Fruit fly (Drosophila melanogaster) whole organism, embryonic: ENCODE data around the gene Tsf2.

Experiments
- Bgb ChIP-seq: fragments of 200-800 bp; sonication (Bioruptor generic); IDR thresholded peaks from 2 replicates; pipeline ENCODE4 v1.3.6; 2022; ENCODE audit warnings: missing biosample characterization, missing genetic modification characterization; ENCODE audit not compliant: partially characterized antibody
- CG10267 ChIP-seq: fragments of 200-800 bp; sonication (Bioruptor generic); optimal IDR thresholded peaks from 2 replicates; lab custom pipeline; 2018; ENCODE audit warnings: missing biosample characterization, mild to moderate bottlenecking, missing genetic modification characterization, moderate library complexity
- CG10431 ChIP-seq: fragments of 200-800 bp; sonication (Bioruptor generic); optimal IDR thresholded peaks from 3 replicates; lab custom pipeline; 2018; ENCODE audit warnings: missing biosample characterization, mild to moderate bottlenecking, missing genetic modification characterization
- CG13775 ChIP-seq: fragments of 200-800 bp; sonication (Bioruptor generic); optimal IDR thresholded peaks from 3 replicates; lab custom pipeline; 2017; ENCODE audit warnings: missing biosample characterization, mild to moderate bottlenecking, missing genetic modification characterization
- CG1529 ChIP-seq: fragments of 200-800 bp; sonication (Bioruptor generic); optimal IDR thresholded peaks from 3 replicates; lab custom pipeline; 2018; ENCODE audit warnings: missing biosample characterization, missing genetic modification characterization
- CG16779 ChIP-seq: fragments of 200-800 bp; sonication (Bioruptor generic); IDR thresholded peaks from 2 replicates; pipeline ENCODE4 v1.3.6; 2022; ENCODE audit warnings: missing biosample characterization, missing genetic modification characterization
- CG17186 ChIP-seq: fragments of 200-800 bp; sonication (Bioruptor generic); optimal IDR thresholded peaks from 3 replicates; lab custom pipeline; 2017; ENCODE audit warnings: missing biosample characterization, missing genetic modification reagents, missing genetic modification characterization
- CG2202 ChIP-seq: fragments of 200-800 bp; sonication (Bioruptor generic); optimal IDR thresholded peaks from 2 replicates; lab custom pipeline; 2018; ENCODE audit warnings: missing biosample characterization, mild to moderate bottlenecking, missing genetic modification characterization
- CG30020 ChIP-seq: fragments of 200-800 bp; optimal IDR thresholded peaks from 2 replicates; lab custom pipeline; 2019; ENCODE audit warnings: missing biosample characterization, mild to moderate bottlenecking, missing genetic modification characterization, moderate library complexity
- CG31224 ChIP-seq: fragments of 200-800 bp; sonication (Bioruptor generic); IDR thresholded peaks from 2 replicates; pipeline ENCODE4 v1.3.6; 2022; ENCODE audit warnings: missing biosample characterization, missing genetic modification characterization
- CG32532 ChIP-seq: fragments of 200-800 bp; sonication (Bioruptor generic); IDR thresholded peaks from 2 replicates; pipeline ENCODE4 v1.3.6; 2022; ENCODE audit warnings: missing biosample characterization, missing genetic modification characterization
- CG32767 ChIP-seq: fragments of 200-800 bp; sonication (Bioruptor generic); IDR thresholded peaks from 2 replicates; pipeline ENCODE4 v1.3.6; 2022; ENCODE audit warnings: missing biosample characterization, missing genetic modification characterization
- CG3995 ChIP-seq: fragments of 200-800 bp; sonication (Bioruptor generic); optimal IDR thresholded peaks from 3 replicates; lab custom pipeline; 2016; ENCODE audit warnings: missing biosample characterization, missing genetic modification characterization
- CG43689 ChIP-seq: fragments of 200-800 bp; sonication (Bioruptor generic); IDR thresholded peaks from 2 replicates; pipeline ENCODE4 v1.3.6; 2022; ENCODE audit warnings: missing biosample characterization, missing genetic modification characterization
- CG4707 ChIP-seq: fragments of 200-800 bp; sonication (Bioruptor generic); optimal IDR thresholded peaks from 2 replicates; lab custom pipeline; 2018; ENCODE audit warnings: missing biosample characterization, mild to moderate bottlenecking, missing genetic modification characterization, moderate library complexity
- CG5180 ChIP-seq: fragments of 200-800 bp; sonication (Bioruptor generic); optimal IDR thresholded peaks from 3 replicates; lab custom pipeline; 2017; ENCODE audit warnings: missing biosample characterization, missing genetic modification characterization, mild to moderate bottlenecking, moderate library complexity, missing genetic modification reagents
- CG6654 ChIP-seq: fragments of 200-800 bp; sonication (Bioruptor generic); optimal IDR thresholded peaks from 2 replicates; lab custom pipeline; 2017; ENCODE audit warnings: missing biosample characterization, mild to moderate bottlenecking, missing genetic modification characterization
- CG6791 ChIP-seq: fragments of 200-800 bp; sonication (Bioruptor generic); IDR thresholded peaks from 3 replicates; pipeline ENCODE4 v1.3.6; 2022; ENCODE audit warnings: missing biosample characterization, missing genetic modification characterization; ENCODE audit not compliant: partially characterized antibody
- CG9437 ChIP-seq: fragments of 200-800 bp; sonication (Bioruptor generic); optimal IDR thresholded peaks from 2 replicates; lab custom pipeline; 2018; ENCODE audit warnings: missing biosample characterization, mild to moderate bottlenecking, missing genetic modification characterization
- Dad ChIP-seq: fragments of 200-800 bp; sonication (Bioruptor generic); optimal IDR thresholded peaks from 3 replicates; lab custom pipeline; 2016; ENCODE audit warnings: missing biosample characterization, missing genetic modification characterization
- ERR ChIP-seq: fragments of 200-800 bp; sonication (Bioruptor generic); optimal IDR thresholded peaks from 2 replicates; lab custom pipeline; 2016; ENCODE audit warnings: missing biosample characterization, missing genetic modification characterization
- Eip74EF ChIP-seq, 2 experiments: fragments of 200-800 bp in 1 of 2; fragments of >200 bp in 1 of 2; sonication (Bioruptor generic) in 1 of 2; optimal IDR thresholded peaks; 2 replicates each; lab custom pipeline; 2017 to 2019; ENCODE audit warnings: missing biosample characterization in 2 of 2, missing genetic modification characterization in 2 of 2, mild to moderate bottlenecking in 1 of 2, moderate library complexity in 1 of 2
- Fer3 ChIP-seq: fragments of 200-800 bp; sonication (Bioruptor generic); optimal IDR thresholded peaks from 2 replicates; lab custom pipeline; 2018; ENCODE audit warnings: missing biosample characterization, mild to moderate bottlenecking, missing genetic modification characterization, moderate library complexity
- Gsc ChIP-seq: fragments of 200-800 bp; sonication (Bioruptor generic); IDR thresholded peaks from 2 replicates; pipeline ENCODE4 v1.3.6; 2022; ENCODE audit warnings: missing biosample characterization, missing genetic modification characterization
- H15 ChIP-seq: fragments of 200-800 bp; sonication (Bioruptor generic); IDR thresholded peaks from 3 replicates; pipeline ENCODE4 v1.3.6; 2022; ENCODE audit warnings: missing biosample characterization, missing genetic modification characterization
- HHEX ChIP-seq: fragments of 200-800 bp; sonication (Bioruptor generic); optimal IDR thresholded peaks from 3 replicates; lab custom pipeline; 2017; ENCODE audit warnings: missing biosample characterization, mild to moderate bottlenecking, missing genetic modification characterization, missing genetic modification reagents
- HmgD ChIP-seq: fragments of 200-800 bp; sonication (Bioruptor generic); optimal IDR thresholded peaks from 3 replicates; lab custom pipeline; 2016; ENCODE audit warnings: missing biosample characterization, missing genetic modification characterization
- Hr51 ChIP-seq, 2 experiments: fragments of 200-800 bp; sonication (Bioruptor generic); optimal IDR thresholded peaks; 2 replicates in 1 of 2; 3 replicates in 1 of 2; lab custom pipeline; 2016 to 2018; ENCODE audit warnings: missing biosample characterization in 2 of 2, missing genetic modification characterization in 2 of 2, mild to moderate bottlenecking in 1 of 2, moderate library complexity in 1 of 2
- MTF-1 ChIP-seq: fragments of 200-800 bp; sonication (Bioruptor generic); optimal IDR thresholded peaks from 2 replicates; lab custom pipeline; 2018; ENCODE audit warnings: missing biosample characterization, mild to moderate bottlenecking, missing genetic modification characterization, borderline replicate concordance
- Meics ChIP-seq: fragments of 200-800 bp; sonication (Bioruptor generic); optimal IDR thresholded peaks from 2 replicates; lab custom pipeline; 2017; ENCODE audit warnings: missing biosample characterization, mild to moderate bottlenecking, missing genetic modification characterization
- NC2β ChIP-seq: fragments of 200-800 bp; sonication (Bioruptor generic); optimal IDR thresholded peaks from 2 replicates; lab custom pipeline; 2016; ENCODE audit warnings: missing biosample characterization, missing genetic modification characterization
- Nf-YB ChIP-seq: fragments of 200-800 bp; sonication (Bioruptor generic); optimal IDR thresholded peaks from 3 replicates; lab custom pipeline; 2019; ENCODE audit warnings: missing biosample characterization, mild to moderate bottlenecking, missing genetic modification characterization, moderate library complexity
- Ravus ChIP-seq: fragments of 200-800 bp; sonication (Bioruptor generic); IDR thresholded peaks from 2 replicates; pipeline ENCODE4 v1.3.6; 2022; ENCODE audit warnings: missing biosample characterization, missing genetic modification characterization
- TFAM ChIP-seq: fragments of 200-800 bp; sonication (Bioruptor generic); optimal IDR thresholded peaks from 2 replicates; lab custom pipeline; 2017; ENCODE audit warnings: missing biosample characterization, missing genetic modification characterization, inconsistent platforms
- Usf ChIP-seq: fragments of 200-800 bp; sonication (Bioruptor generic); optimal IDR thresholded peaks from 2 replicates; lab custom pipeline; 2017; ENCODE audit warnings: missing genotype, missing biosample characterization, missing genetic modification characterization
- ato ChIP-seq: fragments of 200-800 bp; sonication (Bioruptor generic); IDR thresholded peaks from 2 replicates; pipeline ENCODE4 v1.3.6; 2022; ENCODE audit warnings: missing biosample characterization, missing genetic modification characterization; ENCODE audit not compliant: partially characterized antibody
- corto ChIP-seq: fragments of 200-800 bp; sonication (Bioruptor generic); optimal IDR thresholded peaks from 2 replicates; lab custom pipeline; 2016; ENCODE audit warnings: missing biosample characterization, mild to moderate bottlenecking, missing genetic modification characterization, moderate library complexity
- dm ChIP-seq: fragments of 200-800 bp; sonication (Bioruptor generic); optimal IDR thresholded peaks from 3 replicates; lab custom pipeline; 2016; ENCODE audit warnings: missing biosample characterization, missing genetic modification characterization
- dmrt11E ChIP-seq: fragments of 200-800 bp; sonication (Bioruptor generic); optimal IDR thresholded peaks from 3 replicates; lab custom pipeline; 2018; ENCODE audit warnings: missing biosample characterization, mild to moderate bottlenecking, missing genetic modification characterization, moderate library complexity
- emc ChIP-seq: fragments of 200-800 bp; sonication (Bioruptor generic); optimal IDR thresholded peaks from 2 replicates; lab custom pipeline; 2016; ENCODE audit warnings: missing biosample characterization, missing genetic modification characterization
- h ChIP-seq: fragments of >200 bp; optimal IDR thresholded peaks from 2 replicates; lab custom pipeline; 2017
- hth ChIP-seq: fragments of >200 bp; optimal IDR thresholded peaks from 2 replicates; lab custom pipeline; 2017; ENCODE audit warnings: inconsistent platforms
- insv ChIP-seq, 2 experiments: fragments of 200-800 bp; sonication (Bioruptor generic); optimal IDR thresholded peaks; 3 replicates each; lab custom pipeline; 2016 to 2018; ENCODE audit warnings: missing biosample characterization in 2 of 2, missing genetic modification characterization in 2 of 2
- klu ChIP-seq: fragments of 200-800 bp; sonication (Bioruptor generic); IDR thresholded peaks from 2 replicates; pipeline ENCODE4 v1.3.6; 2022; ENCODE audit warnings: missing biosample characterization, missing genetic modification characterization
- otp ChIP-seq: fragments of 200-800 bp; sonication (Bioruptor generic); IDR thresholded peaks from 3 replicates; pipeline ENCODE4, ENCODE4 v1.3.6; 2022; ENCODE audit warnings: missing biosample characterization, missing genetic modification characterization
- psq ChIP-seq: fragments of 200-800 bp; sonication (Bioruptor generic); optimal IDR thresholded peaks from 2 replicates; lab custom pipeline; 2017; ENCODE audit warnings: missing biosample characterization, missing genetic modification characterization
- pzg ChIP-seq: fragments of 200-800 bp; sonication (Bioruptor generic); optimal IDR thresholded peaks from 3 replicates; lab custom pipeline; 2018; ENCODE audit warnings: missing biosample characterization, mild to moderate bottlenecking, missing genetic modification characterization, moderate library complexity
- rib ChIP-seq: fragments of 200-800 bp; sonication (Bioruptor generic); IDR thresholded peaks from 2 replicates; pipeline ENCODE4 v1.3.6; 2022; ENCODE audit warnings: missing biosample characterization, missing genetic modification characterization
- slp2 ChIP-seq: fragments of 200-800 bp; sonication (Bioruptor generic); optimal IDR thresholded peaks from 2 replicates; lab custom pipeline; 2016; ENCODE audit warnings: missing biosample characterization, missing genetic modification characterization
- stc ChIP-seq: fragments of 200-800 bp; sonication (Bioruptor generic); IDR thresholded peaks from 2 replicates; pipeline ENCODE4 v1.3.6; 2022; ENCODE audit warnings: missing biosample characterization, missing genetic modification characterization
- vvl ChIP-seq: fragments of 200-800 bp; sonication (Bioruptor generic); IDR thresholded peaks from 2 replicates; pipeline ENCODE4 v1.3.6; 2022; ENCODE audit warnings: missing biosample characterization, missing genetic modification characterization

The Tsf2 gene

DNA sequence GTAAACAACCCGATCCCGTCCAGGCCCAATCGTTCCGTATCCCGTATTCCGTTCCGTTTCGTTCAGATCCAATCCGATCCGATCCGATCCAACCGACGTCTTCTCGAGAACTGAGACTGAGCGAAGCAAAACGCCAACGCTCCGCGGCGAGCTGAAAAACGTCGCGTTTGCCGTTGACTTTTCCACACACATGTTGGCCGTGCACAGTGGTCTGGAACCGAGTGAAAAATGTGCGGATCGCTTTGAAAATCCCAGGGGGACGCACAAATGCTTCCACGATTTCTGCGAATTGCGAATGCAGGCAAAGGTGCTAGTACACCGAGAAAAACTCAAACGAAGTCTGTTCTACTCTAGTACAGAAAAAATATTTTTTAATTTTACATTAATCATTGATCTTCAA lies 48.6 kb downstream of the Tsf2 start, which contains the start of gene CG10663 (continued):
- no peak for TF ChIP-seq Eip74EF (GFP tag; optimal IDR thresholded peaks at IDR 0.05; lab: Kevin White, UChicago)
- no peak for TF ChIP-seq NC2β
- TF ChIP-seq h (lab: Kevin White, UChicago): no peak
- TF ChIP-seq vvl (GFP tag; lab: Robert Waterston, UW): peak; percentile 60; the same call in 1 of the 2 replicates
- no peak for TF ChIP-seq Meics (GFP tag; lab: Kevin White, UChicago)
- TF ChIP-seq psq: no peak
- no peak for TF ChIP-seq Gsc (GFP tag; lab: Robert Waterston, UW)
- TF ChIP-seq CG13775 (GFP tag; lab: Kevin White, UChicago): no peak
- TF ChIP-seq corto (GFP tag; lab: Kevin White, UChicago): no peak
- no peak for TF ChIP-seq CG43689 (GFP tag; lab: Robert Waterston, UW)
- peak; percentile 41; the same call in 1 of the 2 replicates for TF ChIP-seq Bgb (GFP tag; lab: Robert Waterston, UW)
- no peak for TF ChIP-seq Hr51 (GFP tag; optimal IDR thresholded peaks at IDR 0.05; lab: Kevin White, UChicago)
- no peak for TF ChIP-seq CG6654 (GFP tag; lab: Kevin White, UChicago)
- TF ChIP-seq CG5180 (GFP tag; lab: Kevin White, UChicago): peak; percentile 81
- TF ChIP-seq pzg (GFP tag; lab: Kevin White, UChicago): no peak
- no peak for TF ChIP-seq CG10267 (tag; lab: Kevin White, UChicago)
- no peak for TF ChIP-seq klu (GFP tag; lab: Robert Waterston, UW)
- TF ChIP-seq otp: no peak; the same call in 2 of the 3 replicates
- TF ChIP-seq HmgD (GFP tag; lab: Kevin White, UChicago): no peak
- TF ChIP-seq hth: no peak
- peak; percentile 45 for TF ChIP-seq dm (GFP tag; lab: Kevin White, UChicago)
- peak; percentile 45 for TF ChIP-seq ato (GFP tag; lab: Robert Waterston, UW)
- 0 out of 3 replicates have a peak, but pooled peaks have one; percentile 30 for TF ChIP-seq H15
- TF ChIP-seq CG1529: no peak
- TF ChIP-seq CG31224 (GFP tag; lab: Robert Waterston, UW): no peak
- TF ChIP-seq emc (GFP tag; lab: Kevin White, UChicago): no peak
- TF ChIP-seq slp2 (GFP tag; lab: Kevin White, UChicago): no peak
- TF ChIP-seq insv (GFP tag; optimal IDR thresholded peaks at IDR 0.05; lab: Kevin White, UChicago): no peak
- TF ChIP-seq CG32767 (GFP tag; lab: Robert Waterston, UW): no peak
- TF ChIP-seq Dad (GFP tag; lab: Kevin White, UChicago): peak; percentile 5
- TF ChIP-seq CG6791 (GFP tag; lab: Robert Waterston, UW): peak; percentile 68; the same call in 2 of the 3 replicates
- no peak for TF ChIP-seq CG10431 (GFP tag; lab: Kevin White, UChicago)
- no peak for TF ChIP-seq ERR
- no peak for TF ChIP-seq CG16779 (GFP tag; lab: Robert Waterston, UW)
- no peak for TF ChIP-seq Usf (GFP tag; lab: Kevin White, UChicago)
- peak; percentile 30; the same call in 1 of the 2 replicates for TF ChIP-seq stc (GFP tag; lab: Robert Waterston, UW)
- TF ChIP-seq TFAM (GFP tag; lab: Kevin White, UChicago): no peak
- no peak for TF ChIP-seq HHEX (GFP tag; lab: Kevin White, UChicago)
- TF ChIP-seq CG4707: no peak
- no peak for TF ChIP-seq Nf-YB (GFP tag; lab: Kevin White, UChicago)
- TF ChIP-seq CG32532: peak; percentile 32; the same call in 1 of the 2 replicates
- TF ChIP-seq CG17186 (GFP tag; lab: Kevin White, UChicago): no peak
- no peak for TF ChIP-seq rib (GFP tag; lab: Robert Waterston, UW)
- TF ChIP-seq MTF-1 (GFP tag; lab: Kevin White, UChicago): peak; percentile 14
- TF ChIP-seq CG30020: no peak
- TF ChIP-seq CG9437 (GFP tag; lab: Kevin White, UChicago): peak; percentile 34
- TF ChIP-seq CG2202 (tag; lab: Kevin White, UChicago): peak; percentile 3
- TF ChIP-seq Fer3 (tag; lab: Kevin White, UChicago): no peak
- no peak for TF ChIP-seq CG3995
- TF ChIP-seq Ravus (GFP tag; lab: Robert Waterston, UW): no peak
- no peak for TF ChIP-seq dmrt11E
